Fruit fly (Drosophila melanogaster): Measurements from ENCODE around the gene CG13078.
A peak's percentile ranks its signal among the peaks of the same experiment; 100 is the strongest.

DNA sequence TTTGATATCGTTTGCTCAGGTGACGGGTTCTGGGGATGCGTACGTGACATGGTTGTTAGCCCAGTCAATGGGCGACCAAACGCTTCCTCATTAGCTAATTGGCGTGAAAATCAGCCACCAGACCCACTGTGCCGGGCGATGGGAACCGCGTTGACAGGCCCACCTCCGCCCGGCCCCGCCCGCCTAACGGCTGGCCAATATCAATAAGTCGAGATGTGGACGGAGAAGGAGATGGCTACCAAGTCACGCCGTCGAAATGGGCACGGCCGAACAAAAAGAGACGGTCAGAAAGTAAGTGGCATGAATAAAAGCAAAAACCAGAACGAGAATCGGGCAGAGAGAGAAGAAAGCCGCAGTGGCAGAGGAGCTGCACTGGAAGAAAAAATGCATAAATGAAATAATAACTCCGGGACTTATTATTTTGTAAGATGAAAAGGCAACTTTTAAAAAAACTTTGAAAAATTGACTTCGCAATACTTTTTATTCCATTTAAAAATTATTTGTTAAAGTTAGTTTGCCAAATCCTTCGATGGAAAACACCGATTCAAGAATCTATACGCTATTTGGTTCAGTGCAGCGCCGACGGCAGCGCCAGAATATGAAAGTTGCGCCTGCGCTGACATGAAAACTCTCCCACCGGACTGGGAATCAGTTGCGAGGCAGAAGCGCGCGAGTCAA lies 25.8 kb upstream of the CG13078 start, which contains the start of gene CG13082:
- TF ChIP-seq CG11504 (tag; optimal IDR thresholded peaks at IDR 0.05) (peak; percentile 64), fd64A (GFP tag; optimal IDR thresholded peaks at IDR 0.05) (no peak), CTCF (GFP tag; optimal IDR thresholded peaks at IDR 0.05) (no peak), so (GFP tag; IDR thresholded peaks at IDR 0.05) (no peak)
